Fruit fly (Drosophila melanogaster) S2 (cell line): Measurements from ENCODE around the gene Hakai.
A peak's percentile ranks its signal among the peaks of the same experiment; 100 is the strongest.

ENCODE experiments used
- CG8478 ChIP-seq: fragments of >200 bp; optimal IDR thresholded peaks from 2 replicates; lab custom pipeline; 2018
- CTCF ChIP-seq, 2 experiments: fragments of >200 bp; optimal IDR thresholded peaks; 2 replicates each; lab custom pipeline; 2018

- TF ChIP-seq CTCF (optimal IDR thresholded peaks at IDR 0.05; lab: Kevin White, UChicago) (peak; percentile 7 to 28), CG8478 (lab: Kevin White, UChicago) (no peak)
Measured at dm6 chr2L:19586436-19587333, 4.4 kb upstream of the Hakai start, which contains the start of gene Lar.
